Worm (Caenorhabditis elegans) whole organism, L3 larva: ENCODE measurements around the gene Y49F6C.6.

ENCODE experiments used
- jun-1 ChIP-seq: fragments of 150-350 bp; optimal IDR thresholded peaks from 2 replicates; lab custom pipeline; 2014; ENCODE audit warnings: missing biosample characterization, missing genetic modification reagents, missing genetic modification characterization
- nhr-11 ChIP-seq: fragments of 150-350 bp; optimal IDR thresholded peaks from 2 replicates; lab custom pipeline; 2014; ENCODE audit warnings: missing biosample characterization, missing genetic modification characterization
- nhr-77 ChIP-seq: fragments of 150-350 bp; optimal IDR thresholded peaks from 2 replicates; lab custom pipeline; 2014; ENCODE audit warnings: missing biosample characterization, missing genetic modification characterization
- pha-4 ChIP-seq: fragments of 150-350 bp; optimal IDR thresholded peaks from 2 replicates; lab custom pipeline; 2014; ENCODE audit warnings: missing biosample characterization, missing genetic modification reagents, missing genetic modification characterization
- pqm-1 ChIP-seq: fragments of 150-350 bp; optimal IDR thresholded peaks from 2 replicates; lab custom pipeline; 2017; ENCODE audit warnings: missing biosample characterization, missing genetic modification characterization, inconsistent platforms
- skn-1 ChIP-seq: fragments of 150-350 bp; optimal IDR thresholded peaks from 2 replicates; lab custom pipeline; 2014; ENCODE audit warnings: missing biosample characterization, missing genetic modification characterization
- zag-1 ChIP-seq: fragments of 150-350 bp; optimal IDR thresholded peaks from 2 replicates; lab custom pipeline; 2014; ENCODE audit warnings: missing biosample characterization, missing genetic modification characterization
- ztf-11 ChIP-seq: fragments of 150-350 bp; optimal IDR thresholded peaks from 2 replicates; lab custom pipeline; 2014; ENCODE audit warnings: missing biosample characterization, missing genetic modification characterization

DNA sequence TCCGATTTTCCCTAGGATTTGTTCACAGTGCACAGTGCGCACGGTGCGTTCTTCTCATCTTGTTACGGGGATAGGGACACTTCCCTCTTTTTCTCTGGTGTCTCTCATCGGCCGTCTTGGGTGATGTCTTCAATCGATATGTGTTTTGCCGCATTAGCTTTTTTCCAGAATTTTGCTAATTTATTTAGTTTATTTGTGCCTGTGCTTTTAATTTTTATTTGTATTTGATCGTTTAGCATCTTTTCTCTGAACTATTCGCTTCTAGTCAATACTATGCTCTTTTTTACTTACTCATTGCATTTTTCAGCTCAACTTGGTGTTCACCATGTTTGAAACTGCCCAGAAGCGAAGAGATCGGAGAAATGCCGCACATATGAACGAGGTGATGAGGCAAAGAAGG lies 26.7 kb downstream of the Y49F6C.6 start, which contains the start of gene F14D2.5:
- no peak for TF ChIP-seq jun-1 (tag; lab: Kevin White, UChicago)
- no peak for TF ChIP-seq skn-1 (tag; lab: Kevin White, UChicago)
- no peak for TF ChIP-seq pha-4
- no peak for TF ChIP-seq nhr-77 (tag; lab: Kevin White, UChicago)
- no peak for TF ChIP-seq zag-1
- no peak for TF ChIP-seq ztf-11 (tag; lab: Kevin White, UChicago)
- TF ChIP-seq nhr-11 (tag; lab: Kevin White, UChicago), result no peak
- no peak for TF ChIP-seq pqm-1
